Worm (Caenorhabditis elegans): ENCODE data around the gene F25E2.3.

ce11 chrX:859401-859800, 46.4 kb upstream of the F25E2.3 start, which contains the start of gene F56F10.2:
- TF ChIP-seq blmp-1 (tag; optimal IDR thresholded peaks at IDR 0.05) (no peak), nhr-28 (tag; optimal IDR thresholded peaks at IDR 0.05) (no peak), snpc-4 (tag; optimal IDR thresholded peaks at IDR 0.05) (no peak), nhr-12 (tag; optimal IDR thresholded peaks at IDR 0.05) (no peak), ces-1 (GFP tag; optimal IDR thresholded peaks at IDR 0.05) (peak; percentile 90), unc-62 (GFP tag; optimal IDR thresholded peaks at IDR 0.05) (no peak), nhr-237 (tag; optimal IDR thresholded peaks at IDR 0.05) (no peak), ztf-11 (tag; optimal IDR thresholded peaks at IDR 0.05) (no peak), lin-13 (tag; optimal IDR thresholded peaks at IDR 0.05) (no peak), mab-5 (tag; optimal IDR thresholded peaks at IDR 0.05) (no peak), mls-2 (tag; optimal IDR thresholded peaks at IDR 0.05) (no peak), tbx-8 (GFP tag; optimal IDR thresholded peaks at IDR 0.05) (no peak), unc-39 (tag; optimal IDR thresholded peaks at IDR 0.05) (no peak)

Data from whole organism, mixed stage, embryonic.